Fruit fly (Drosophila melanogaster) whole organism: Measurements from ENCODE around the gene Cyp4ac3.

Source experiments
- CG8478 ChIP-seq: fragments of >200 bp; optimal IDR thresholded peaks from 2 replicates; lab custom pipeline; 2018; ENCODE audit warnings: inconsistent platforms
- EcR ChIP-seq, 2 experiments: fragments of >200 bp; optimal IDR thresholded peaks; 2 replicates each; lab custom pipeline; 2017; ENCODE audit warnings: missing biosample characterization in 2 of 2, missing genetic modification characterization in 2 of 2, missing genetic modification reagents in 2 of 2
- pan ChIP-seq: fragments of >200 bp; optimal IDR thresholded peaks from 2 replicates; lab custom pipeline; 2017
- psq ChIP-seq: fragments of >200 bp; optimal IDR thresholded peaks from 2 replicates; lab custom pipeline; 2017

dm6 chr2L:5247812-5248211 lies 20.5 kb upstream of the Cyp4ac3 start:
- no peak for TF ChIP-seq psq (lab: Kevin White, UChicago)
- no peak for TF ChIP-seq CG8478 (lab: Kevin White, UChicago)
- TF ChIP-seq EcR (GFP tag; optimal IDR thresholded peaks at IDR 0.05; lab: Kevin White, UChicago): no peak
- TF ChIP-seq pan (lab: Kevin White, UChicago): no peak
